Worm (Caenorhabditis elegans): Measurements from ENCODE around the gene ufm-1.

- TF ChIP-seq nfya-1 (tag; optimal IDR thresholded peaks at IDR 0.05; ENCODE audit: borderline replicate concordance, insufficient read depth) (no peak), snpc-1.3 (tag; optimal IDR thresholded peaks at IDR 0.05; ENCODE audit: insufficient read depth) (no peak), ama-1 (optimal IDR thresholded peaks at IDR 0.05) (no peak), ama-1 (GFP tag; optimal IDR thresholded peaks at IDR 0.05) (no peak)
These were observed 534 bp downstream of the ufm-1 start, which contains the start of gene tomm-7 for ce11 chrIII:7859313-7859712.
